Worm (Caenorhabditis elegans) whole organism, late embryonic: ENCODE results near the gene F23F12.3.

Experiments used
- C38D4.7 ChIP-seq: fragments of 200-800 bp; sonication (Bioruptor generic); optimal IDR thresholded peaks from 2 replicates; lab custom pipeline; 2018; ENCODE audit warnings: mild to moderate bottlenecking, missing genetic modification characterization, moderate library complexity, missing compliant biosample characterization
- K02D7.2 ChIP-seq: sonication (generic microtip); optimal IDR thresholded peaks from 2 replicates; lab custom pipeline; 2017; ENCODE audit warnings: mild to moderate bottlenecking, missing genetic modification characterization, missing compliant biosample characterization
- K09A11.1 ChIP-seq: sonication (generic microtip); optimal IDR thresholded peaks from 2 replicates; lab custom pipeline; 2017; ENCODE audit warnings: antibody characterized with exemption, mild to moderate bottlenecking, missing genetic modification characterization, missing compliant biosample characterization; ENCODE audit not compliant: insufficient read depth
- T23F11.4 ChIP-seq: fragments of 200-800 bp; sonication (Bioruptor generic); optimal IDR thresholded peaks from 2 replicates; lab custom pipeline; 2018; ENCODE audit warnings: mild to moderate bottlenecking, missing genetic modification characterization, missing compliant biosample characterization
- Y22D7AL.16 ChIP-seq: sonication (generic microtip); optimal IDR thresholded peaks from 2 replicates; lab custom pipeline; 2016; ENCODE audit warnings: missing genetic modification characterization, missing compliant biosample characterization
- ahr-1 ChIP-seq: sonication (generic microtip); optimal IDR thresholded peaks from 2 replicates; lab custom pipeline; 2016; ENCODE audit warnings: missing genetic modification characterization, missing compliant biosample characterization
- ceh-18 ChIP-seq: sonication (generic microtip); optimal IDR thresholded peaks from 2 replicates; lab custom pipeline; 2016; ENCODE audit warnings: missing genetic modification characterization, missing compliant biosample characterization
- ceh-19 ChIP-seq: fragments of 200-800 bp; sonication (Bioruptor generic); optimal IDR thresholded peaks from 2 replicates; lab custom pipeline; 2018; ENCODE audit warnings: mild to moderate bottlenecking, missing genetic modification characterization, missing compliant biosample characterization
- ceh-2 ChIP-seq: sonication (generic microtip); optimal IDR thresholded peaks from 2 replicates; lab custom pipeline; 2016; ENCODE audit warnings: missing genotype, missing genetic modification characterization, missing compliant biosample characterization
- ceh-22 ChIP-seq: sonication (generic microtip); optimal IDR thresholded peaks from 2 replicates; lab custom pipeline; 2017; ENCODE audit warnings: missing biosample characterization, missing genetic modification characterization
- ceh-30 ChIP-seq: fragments of 150-350 bp; optimal IDR thresholded peaks from 2 replicates; lab custom pipeline; 2014; ENCODE audit warnings: missing biosample characterization, missing genetic modification characterization
- ceh-31 ChIP-seq: sonication (generic microtip); optimal IDR thresholded peaks from 2 replicates; lab custom pipeline; 2016; ENCODE audit warnings: missing genetic modification characterization, missing compliant biosample characterization
- ceh-6 ChIP-seq: fragments of 200-800 bp; sonication (Bioruptor generic); optimal IDR thresholded peaks from 2 replicates; lab custom pipeline; 2018; ENCODE audit warnings: mild to moderate bottlenecking, missing genetic modification characterization, missing compliant biosample characterization
- dve-1 ChIP-seq: sonication (generic microtip); optimal IDR thresholded peaks from 2 replicates; lab custom pipeline; 2017; ENCODE audit warnings: antibody characterized with exemption, mild to moderate bottlenecking, missing genetic modification characterization, missing compliant biosample characterization
- elt-2 ChIP-seq: sonication (generic microtip); optimal IDR thresholded peaks from 2 replicates; lab custom pipeline; 2016; ENCODE audit warnings: missing genetic modification reagents, missing genetic modification characterization, missing compliant biosample characterization
- elt-4 ChIP-seq: sonication (generic microtip); optimal IDR thresholded peaks from 2 replicates; lab custom pipeline; 2016; ENCODE audit warnings: missing genetic modification characterization, missing compliant biosample characterization
- ets-4 ChIP-seq: sonication (generic microtip); optimal IDR thresholded peaks from 2 replicates; lab custom pipeline; 2016; ENCODE audit warnings: missing genetic modification characterization, missing compliant biosample characterization
- eyg-1 ChIP-seq: sonication (generic microtip); optimal IDR thresholded peaks from 2 replicates; lab custom pipeline; 2016; ENCODE audit warnings: missing genotype, missing genetic modification characterization, missing compliant biosample characterization
- fax-1 ChIP-seq: sonication (generic microtip); optimal IDR thresholded peaks from 2 replicates; lab custom pipeline; 2016; ENCODE audit warnings: missing genotype, missing genetic modification characterization, missing compliant biosample characterization
- fkh-10 ChIP-seq: fragments of 150-350 bp; optimal IDR thresholded peaks from 2 replicates; lab custom pipeline; 2014; ENCODE audit warnings: missing biosample characterization, missing genetic modification reagents, missing genetic modification characterization
- gmeb-2 ChIP-seq: sonication (generic microtip); optimal IDR thresholded peaks from 2 replicates; lab custom pipeline; 2016; ENCODE audit warnings: missing genetic modification characterization, inconsistent platforms, missing compliant biosample characterization
- hlh-15 ChIP-seq: sonication (generic microtip); optimal IDR thresholded peaks from 2 replicates; lab custom pipeline; 2016; ENCODE audit warnings: missing genetic modification characterization, missing compliant biosample characterization
- hlh-30 ChIP-seq: sonication (generic microtip); optimal IDR thresholded peaks from 2 replicates; lab custom pipeline; 2017; ENCODE audit warnings: antibody characterized with exemption, missing genetic modification characterization, missing compliant biosample characterization; ENCODE audit not compliant: insufficient read depth
- hlh-6 ChIP-seq: sonication (generic microtip); optimal IDR thresholded peaks from 2 replicates; lab custom pipeline; 2016; ENCODE audit warnings: missing genotype, missing genetic modification characterization, missing compliant biosample characterization
- hlh-8 ChIP-seq: sonication (generic microtip); optimal IDR thresholded peaks from 2 replicates; lab custom pipeline; 2016; ENCODE audit warnings: missing genotype, missing genetic modification characterization, missing compliant biosample characterization
- lim-6 ChIP-seq: sonication (generic microtip); optimal IDR thresholded peaks from 2 replicates; lab custom pipeline; 2016; ENCODE audit warnings: missing genetic modification characterization, missing compliant biosample characterization
- mec-3 ChIP-seq: sonication (generic microtip); optimal IDR thresholded peaks from 2 replicates; lab custom pipeline; 2016; ENCODE audit warnings: borderline replicate concordance, missing genetic modification characterization, missing compliant biosample characterization
- nhr-232 ChIP-seq: sonication (generic microtip); optimal IDR thresholded peaks from 2 replicates; lab custom pipeline; 2016; ENCODE audit warnings: missing genetic modification characterization, missing compliant biosample characterization
- npax-4 ChIP-seq: sonication (generic microtip); optimal IDR thresholded peaks from 2 replicates; lab custom pipeline; 2016; ENCODE audit warnings: missing genetic modification characterization, missing compliant biosample characterization
- odd-2 ChIP-seq: sonication (generic microtip); optimal IDR thresholded peaks from 2 replicates; lab custom pipeline; 2017; ENCODE audit warnings: antibody characterized with exemption, mild to moderate bottlenecking, missing genetic modification characterization, missing compliant biosample characterization
- pag-3 ChIP-seq: sonication (generic microtip); optimal IDR thresholded peaks from 2 replicates; lab custom pipeline; 2016; ENCODE audit warnings: missing compliant biosample characterization, missing genetic modification characterization, borderline replicate concordance
- pat-9 ChIP-seq: fragments of 200-800 bp; sonication (Bioruptor generic); optimal IDR thresholded peaks from 2 replicates; lab custom pipeline; 2018; ENCODE audit warnings: mild to moderate bottlenecking, missing genetic modification characterization, moderate library complexity, missing compliant biosample characterization
- pax-1 ChIP-seq: fragments of 150-350 bp; optimal IDR thresholded peaks from 2 replicates; lab custom pipeline; 2014; ENCODE audit warnings: missing biosample characterization, missing genetic modification characterization
- pha-4 ChIP-seq: fragments of 150-350 bp; optimal IDR thresholded peaks from 2 replicates; lab custom pipeline; 2018; ENCODE audit warnings: missing biosample characterization, missing genetic modification reagents, missing genetic modification characterization
- ref-2 ChIP-seq: sonication (generic microtip); optimal IDR thresholded peaks from 2 replicates; lab custom pipeline; 2016; ENCODE audit warnings: missing genetic modification characterization, missing compliant biosample characterization
- sdc-2 ChIP-seq: sonication (generic microtip); optimal IDR thresholded peaks from 2 replicates; lab custom pipeline; 2016; ENCODE audit warnings: missing genotype, missing genetic modification characterization, missing compliant biosample characterization
- sox-4 ChIP-seq: sonication (generic microtip); optimal IDR thresholded peaks from 2 replicates; lab custom pipeline; 2017; ENCODE audit warnings: mild to moderate bottlenecking, missing genetic modification characterization, inconsistent platforms, missing compliant biosample characterization
- syd-9 ChIP-seq: sonication (generic microtip); optimal IDR thresholded peaks from 2 replicates; lab custom pipeline; 2016; ENCODE audit warnings: mild to moderate bottlenecking, missing genetic modification characterization, moderate library complexity, missing compliant biosample characterization
- tbx-2 ChIP-seq: sonication (generic microtip); optimal IDR thresholded peaks from 2 replicates; lab custom pipeline; 2016; ENCODE audit warnings: missing genetic modification characterization, missing compliant biosample characterization
- unc-3 ChIP-seq, 2 experiments: fragments of 200-800 bp in 1 of 2; sonication (Bioruptor generic) in 1 of 2; sonication (generic microtip) in 1 of 2; conservative IDR thresholded peaks in 1 of 2; optimal IDR thresholded peaks in 1 of 2; 2 replicates each; pipeline versions ENCODE4 v1.3.6 to Lab custom; 2016 to 2022; ENCODE audit warnings: missing compliant biosample characterization in 2 of 2, missing genetic modification characterization in 2 of 2, missing genetic modification reagents in 1 of 2
- unc-42 ChIP-seq: sonication (generic microtip); optimal IDR thresholded peaks from 2 replicates; lab custom pipeline; 2016; ENCODE audit warnings: missing genotype, missing genetic modification characterization, missing compliant biosample characterization
- unc-86 ChIP-seq: sonication (generic microtip); optimal IDR thresholded peaks from 2 replicates; lab custom pipeline; 2016; ENCODE audit warnings: missing genetic modification characterization, missing compliant biosample characterization
- zip-5 ChIP-seq: sonication (generic microtip); optimal IDR thresholded peaks from 2 replicates; lab custom pipeline; 2016; ENCODE audit warnings: missing genetic modification characterization, missing compliant biosample characterization
- ztf-16 ChIP-seq: sonication (generic microtip); optimal IDR thresholded peaks from 2 replicates; lab custom pipeline; 2017; ENCODE audit warnings: missing genetic modification characterization, missing compliant biosample characterization

The F23F12.3 gene

ce11 chrIII:6459820-6460219, 40.5 kb upstream of the F23F12.3 start, which contains the start of gene algn-1:
Gene algn-1, plus strand, starts transcription at chrIII:6460120.
- TF ChIP-seq elt-2 (tag; lab: Kevin White, UChicago) (no peak), gmeb-2 (tag; lab: Kevin White, UChicago) (no peak), hlh-30 (tag; lab: Kevin White, UChicago) (no peak), ceh-19 (GFP tag; lab: Kevin White, UChicago) (no peak), lim-6 (tag; lab: Kevin White, UChicago) (no peak), ref-2 (no peak), ceh-6 (GFP tag; lab: Kevin White, UChicago) (no peak), fkh-10 (GFP tag; lab: Kevin White, UChicago) (no peak), ztf-16 (no peak), npax-4 (tag; lab: Kevin White, UChicago) (no peak), Y22D7AL.16 (tag; lab: Kevin White, UChicago) (no peak), hlh-6 (tag; lab: Kevin White, UChicago) (no peak), zip-5 (tag; lab: Kevin White, UChicago) (no peak)

ce11 chrIII:6462610-6463009, 37.7 kb upstream of the F23F12.3 start, which contains the start of gene T26A5.8:
Gene T26A5.8, minus strand, starts transcription at chrIII:6462856.
- TF ChIP-seq ref-2 (no peak), eyg-1 (tag; lab: Kevin White, UChicago) (no peak), ceh-18 (no peak), hlh-6 (tag; lab: Kevin White, UChicago) (no peak), unc-86 (no peak), hlh-8 (tag; lab: Kevin White, UChicago) (no peak), unc-3 (GFP tag; conservative IDR thresholded peaks at IDR 0.05; lab: Robert Waterston, UW) (no peak), unc-3 (tag; optimal IDR thresholded peaks at IDR 0.05; lab: Kevin White, UChicago) (no peak), ceh-22 (no peak), ceh-19 (GFP tag; lab: Kevin White, UChicago) (no peak), fax-1 (tag; lab: Kevin White, UChicago) (no peak), pat-9 (tag; lab: Kevin White, UChicago) (no peak)

- TF ChIP-seq unc-42 (tag; lab: Kevin White, UChicago) = no peak
- no peak for TF ChIP-seq mec-3
- no peak for TF ChIP-seq sdc-2 (tag; lab: Kevin White, UChicago)
- no peak for TF ChIP-seq unc-3 (GFP tag; conservative IDR thresholded peaks at IDR 0.05; lab: Robert Waterston, UW)
- no peak for TF ChIP-seq unc-3 (tag; optimal IDR thresholded peaks at IDR 0.05; lab: Kevin White, UChicago)
- no peak for TF ChIP-seq hlh-15 (tag; lab: Kevin White, UChicago)
- TF ChIP-seq ahr-1 (tag; lab: Kevin White, UChicago) = no peak
- TF ChIP-seq ceh-2 = no peak
- TF ChIP-seq ceh-30 (tag; lab: Kevin White, UChicago) = no peak
- no peak for TF ChIP-seq syd-9 (tag; lab: Kevin White, UChicago)
- TF ChIP-seq, all 69 proteins: peak for 0
Measured at ce11 chrIII:6463679-6464078, 36.6 kb upstream of the F23F12.3 start, which contains the start of gene dlc-1. Gene dlc-1, minus strand, starts transcription at chrIII:6463779.

- no peak for TF ChIP-seq hlh-15 (tag; lab: Kevin White, UChicago)
- no peak for TF ChIP-seq zip-5 (tag; lab: Kevin White, UChicago)
- TF ChIP-seq unc-3 (GFP tag; conservative IDR thresholded peaks at IDR 0.05; lab: Robert Waterston, UW) = peak; percentile 41; the same call in 1 of the 2 replicates
- no peak for TF ChIP-seq unc-3 (tag; optimal IDR thresholded peaks at IDR 0.05; lab: Kevin White, UChicago)
- TF ChIP-seq ceh-31 (tag; lab: Kevin White, UChicago) = peak; percentile 75
- TF ChIP-seq ref-2 = peak; percentile 28
- no peak for TF ChIP-seq pag-3 (tag; lab: Kevin White, UChicago)
- no peak for TF ChIP-seq T23F11.4 (GFP tag; lab: Kevin White, UChicago)
- no peak for TF ChIP-seq pax-1 (tag; lab: Kevin White, UChicago)
- TF ChIP-seq unc-42 (tag; lab: Kevin White, UChicago) = no peak
- no peak for TF ChIP-seq odd-2 (tag; lab: Kevin White, UChicago)
- TF ChIP-seq syd-9 (tag; lab: Kevin White, UChicago) = no peak
- TF ChIP-seq hlh-8 (tag; lab: Kevin White, UChicago) = peak; percentile 15
- TF ChIP-seq K09A11.1 = no peak
- TF ChIP-seq hlh-30 (tag; lab: Kevin White, UChicago) = peak; percentile 68
- TF ChIP-seq tbx-2 (tag; lab: Kevin White, UChicago) = peak; percentile 74
- TF ChIP-seq C38D4.7 (GFP tag; lab: Kevin White, UChicago) = no peak
- TF ChIP-seq elt-4 (tag; lab: Kevin White, UChicago) = no peak
- TF ChIP-seq sdc-2 (tag; lab: Kevin White, UChicago) = peak; percentile 5
- peak; percentile 14 for TF ChIP-seq dve-1 (tag; lab: Kevin White, UChicago)
- no peak for TF ChIP-seq K02D7.2
- no peak for TF ChIP-seq ahr-1 (tag; lab: Kevin White, UChicago)
- TF ChIP-seq pha-4 (tag; lab: Kevin White, UChicago) = no peak
- no peak for TF ChIP-seq nhr-232
- no peak for TF ChIP-seq sox-4 (tag; lab: Kevin White, UChicago)
- TF ChIP-seq ets-4 (tag; lab: Kevin White, UChicago) = peak; percentile 78
Measured at ce11 chrIII:6464113-6464571, 36.2 kb upstream of the F23F12.3 start.
